Fruit fly (Drosophila melanogaster): ENCODE results near the gene CG31886.

dm6 chr2L:8980359-8980758 is 21.5 kb upstream of the CG31886 start, which contains the start of gene CG18662:
- TF ChIP-seq CG8301 (tag; optimal IDR thresholded peaks at IDR 0.05) (no peak), Pif1B (GFP tag; optimal IDR thresholded peaks at IDR 0.05) (no peak), CG32121 (GFP tag; IDR thresholded peaks at IDR 0.05) (no peak)

All from whole organism, pupa.